Worm (Caenorhabditis elegans) whole organism, L4 larva: ENCODE measurements around the gene clec-165.

Experiments used
- D1046.2 ChIP-seq: fragments of 200-800 bp; sonication (Bioruptor generic); IDR thresholded peaks from 2 replicates; pipeline ENCODE4 v1.3.6; 2022; ENCODE audit warnings: missing genetic modification characterization, missing compliant biosample characterization
- ceh-32 ChIP-seq: sonication (generic microtip); optimal IDR thresholded peaks from 2 replicates; lab custom pipeline; 2016; ENCODE audit warnings: mild to moderate bottlenecking, missing genetic modification characterization, missing compliant biosample characterization; ENCODE audit not compliant: poor library complexity
- cey-2 ChIP-seq: sonication (generic microtip); optimal IDR thresholded peaks from 3 replicates; lab custom pipeline; 2017; ENCODE audit warnings: missing genetic modification characterization, mild to moderate bottlenecking, missing compliant biosample characterization, antibody characterized with exemption, borderline replicate concordance; ENCODE audit not compliant: insufficient read depth
- ctbp-1 ChIP-seq: fragments of 200-800 bp; sonication (Bioruptor generic); IDR thresholded peaks from 2 replicates; pipeline ENCODE4 v1.3.6; 2022; ENCODE audit warnings: missing genetic modification reagents, missing genetic modification characterization, missing compliant biosample characterization
- daf-19 ChIP-seq: fragments of 200-800 bp; sonication (Bioruptor generic); conservative IDR thresholded peaks from 2 replicates; pipeline ENCODE4 v1.3.6; 2022; ENCODE audit warnings: missing genetic modification characterization, missing compliant biosample characterization
- daf-8 ChIP-seq: fragments of 200-800 bp; sonication (Bioruptor generic); IDR thresholded peaks from 2 replicates; pipeline ENCODE4 v1.3.6; 2022; ENCODE audit warnings: missing genetic modification characterization, missing compliant biosample characterization
- dmd-8 ChIP-seq: fragments of 200-800 bp; sonication (Bioruptor generic); IDR thresholded peaks from 2 replicates; pipeline ENCODE4 v1.3.6; 2022; ENCODE audit warnings: missing genetic modification characterization, missing compliant biosample characterization
- dmd-9 ChIP-seq: fragments of 200-800 bp; sonication (Bioruptor generic); IDR thresholded peaks from 2 replicates; pipeline ENCODE4 v1.3.6; 2022; ENCODE audit warnings: missing genetic modification reagents, missing genetic modification characterization, missing compliant biosample characterization
- egl-43 ChIP-seq: fragments of 200-800 bp; sonication (Bioruptor generic); IDR thresholded peaks from 2 replicates; pipeline ENCODE4 v1.3.6; 2022; ENCODE audit warnings: missing genetic modification reagents, missing genetic modification characterization, missing compliant biosample characterization
- gei-8 ChIP-seq: fragments of 200-800 bp; sonication (Bioruptor generic); optimal IDR thresholded peaks from 2 replicates; lab custom pipeline; 2018; ENCODE audit warnings: mild to moderate bottlenecking, missing genetic modification characterization, missing compliant biosample characterization
- hlh-30 ChIP-seq: sonication (generic microtip); optimal IDR thresholded peaks from 2 replicates; lab custom pipeline; 2017; ENCODE audit warnings: antibody characterized with exemption, mild to moderate bottlenecking, missing genetic modification characterization, missing compliant biosample characterization; ENCODE audit not compliant: insufficient read depth
- lin-29 ChIP-seq: fragments of 200-800 bp; sonication (Bioruptor generic); IDR thresholded peaks from 2 replicates; pipeline ENCODE4 v1.3.6; 2022; ENCODE audit warnings: missing genetic modification reagents, missing genetic modification characterization, missing compliant biosample characterization
- lin-39 ChIP-seq: fragments of 150-350 bp; optimal IDR thresholded peaks from 2 replicates; lab custom pipeline; 2014; ENCODE audit warnings: missing biosample characterization, missing genetic modification reagents, missing genetic modification characterization
- madf-5 ChIP-seq, 2 experiments: fragments of 200-800 bp; sonication (Bioruptor generic); IDR thresholded peaks; 2 replicates each; pipeline ENCODE4 v1.3.6; 2022; ENCODE audit warnings: missing compliant biosample characterization in 2 of 2, missing genetic modification characterization in 2 of 2
- mxl-3 ChIP-seq: fragments of 200-800 bp; sonication (Bioruptor generic); optimal IDR thresholded peaks from 2 replicates; lab custom pipeline; 2018; ENCODE audit warnings: mild to moderate bottlenecking, missing genetic modification characterization, missing compliant biosample characterization
- nhr-77 ChIP-seq: fragments of 150-350 bp; optimal IDR thresholded peaks from 2 replicates; lab custom pipeline; 2014; ENCODE audit warnings: missing biosample characterization, missing genetic modification characterization
- pha-4 ChIP-seq, 2 experiments: fragments of 150-350 bp in 1 of 2; fragments of 200-800 bp in 1 of 2; sonication (Bioruptor generic) in 1 of 2; IDR thresholded peaks in 1 of 2; optimal IDR thresholded peaks in 1 of 2; 2 replicates each; pipeline versions ENCODE4 v1.3.6 to Lab custom; 2014 to 2022; ENCODE audit warnings: missing genetic modification characterization in 2 of 2, missing genetic modification reagents in 2 of 2, missing biosample characterization in 1 of 2, missing compliant biosample characterization in 1 of 2
- saeg-2 ChIP-seq: fragments of 200-800 bp; sonication (Bioruptor generic); IDR thresholded peaks from 2 replicates; pipeline ENCODE4 v1.3.6; 2022; ENCODE audit warnings: missing genetic modification reagents, missing genetic modification characterization, missing compliant biosample characterization
- set-16 ChIP-seq: fragments of 200-800 bp; sonication (Bioruptor generic); IDR thresholded peaks from 2 replicates; pipeline ENCODE4 v1.3.6; 2022; ENCODE audit warnings: missing genetic modification reagents, missing genetic modification characterization, missing compliant biosample characterization
- skn-1 ChIP-seq: fragments of 150-350 bp; optimal IDR thresholded peaks from 2 replicates; lab custom pipeline; 2014; ENCODE audit warnings: missing biosample characterization, missing genetic modification characterization
- snpc-1.2 ChIP-seq: fragments of 200-800 bp; sonication (Bioruptor generic); IDR thresholded peaks from 2 replicates; pipeline ENCODE4 v1.3.6; 2022; ENCODE audit warnings: missing genetic modification reagents, missing genetic modification characterization, missing compliant biosample characterization
- spr-1 ChIP-seq: sonication (generic microtip); optimal IDR thresholded peaks from 2 replicates; lab custom pipeline; 2016; ENCODE audit warnings: mild to moderate bottlenecking, missing genetic modification characterization, missing compliant biosample characterization
- tra-1 ChIP-seq: fragments of 200-800 bp; sonication (Bioruptor generic); IDR thresholded peaks from 2 replicates; pipeline ENCODE4 v1.3.6; 2022; ENCODE audit warnings: missing genetic modification reagents, missing genetic modification characterization, missing compliant biosample characterization
- unc-62 ChIP-seq, 3 experiments: fragments of 150-350 bp in 1 of 3; sonication (generic microtip); optimal IDR thresholded peaks in 2 of 3; peaks in 1 of 3; 1 replicate in 1 of 3; 2 replicates in 2 of 3; lab custom pipeline; 2014 to 2017; ENCODE audit warnings: missing biosample characterization in 3 of 3, missing genetic modification characterization in 3 of 3, missing genetic modification reagents in 3 of 3, missing genotype in 1 of 3
- ztf-11 ChIP-seq: fragments of 150-350 bp; optimal IDR thresholded peaks from 2 replicates; lab custom pipeline; 2014; ENCODE audit warnings: missing biosample characterization, missing genetic modification characterization

Gene clec-165

ce11 chrIV:1204870-1205269, 41.8 kb downstream of the clec-165 start, which contains the start of gene dsl-2:
Gene dsl-2 (minus strand): TSS chrIV:1204970.
- TF ChIP-seq ctbp-1 (GFP tag; lab: Robert Waterston, UW) (no peak), gei-8 (no peak), tra-1 (GFP tag; lab: Robert Waterston, UW) (no peak), lin-29 (no peak), nhr-77 (tag; lab: Kevin White, UChicago) (no peak), ceh-32 (tag; lab: Kevin White, UChicago) (no peak), madf-5 (GFP tag; IDR thresholded peaks at IDR 0.05; lab: Robert Waterston, UW) (no peak), ztf-11 (tag; lab: Kevin White, UChicago) (no peak), unc-62 (GFP tag; optimal IDR thresholded peaks at IDR 0.05 in 1 of 2; lab: Kevin White, UChicago) (no peak), unc-62 (tag; optimal IDR thresholded peaks at IDR 0.05; lab: Kevin White, UChicago) (no peak), dmd-9 (GFP tag; lab: Robert Waterston, UW) (no peak), spr-1 (tag; lab: Kevin White, UChicago) (no peak), saeg-2 (GFP tag; lab: Robert Waterston, UW) (no peak), cey-2 (tag; lab: Kevin White, UChicago) (no peak), daf-8 (GFP tag; lab: Robert Waterston, UW) (no peak), D1046.2 (GFP tag; lab: Robert Waterston, UW) (no peak), daf-19 (GFP tag; lab: Robert Waterston, UW) (no peak), hlh-30 (tag; lab: Kevin White, UChicago) (no peak), mxl-3 (GFP tag; lab: Kevin White, UChicago) (no peak)
- TF ChIP-seq, all 104 proteins: peak for 0

ce11 chrIV:1199501-1199900, 47.2 kb downstream of the clec-165 start:
- TF ChIP-seq lin-39 (tag; lab: Kevin White, UChicago) (no peak), skn-1 (tag; lab: Kevin White, UChicago) (no peak), dmd-8 (GFP tag; lab: Robert Waterston, UW) (0 out of 2 replicates have a peak, but pooled peaks have one; percentile 27), snpc-1.2 (GFP tag; lab: Robert Waterston, UW) (no peak), pha-4 (GFP tag; IDR thresholded peaks at IDR 0.05; lab: Robert Waterston, UW) (no peak), pha-4 (tag; optimal IDR thresholded peaks at IDR 0.05; lab: Kevin White, UChicago) (no peak), set-16 (peak; percentile 69), egl-43 (GFP tag; lab: Robert Waterston, UW) (0 out of 2 replicates have a peak, but pooled peaks have one; percentile 8), spr-1 (tag; lab: Kevin White, UChicago) (no peak)
